ENCODE assay signal across 1 fruit fly cellular context in genomic region chr2L:8579886-8580285, dm6.
TF ChIP-seq lines count a peak whose summit lies in the region.

No protein-coding gene starts in this region.

TF ChIP-seq in whole organism, embryonic, 481 proteins besides CTCF, POLR2A, EP300 and RAD21 (continued from another document and continues in another):
- TF ChIP-seq CG18476 (GFP tag; optimal IDR thresholded peaks at IDR 0.05; lab: Kevin White, UChicago): no peak
- TF ChIP-seq Sry-δ (GFP tag; optimal IDR thresholded peaks at IDR 0.05; lab: Kevin White, UChicago): no peak
- TF ChIP-seq Dfd (GFP tag; optimal IDR thresholded peaks at IDR 0.05; lab: Kevin White, UChicago): no peak
- no peak for TF ChIP-seq CG10366 (GFP tag; IDR thresholded peaks at IDR 0.05; lab: Robert Waterston, UW)
- TF ChIP-seq fru (optimal IDR thresholded peaks at IDR 0.05; lab: Kevin White, UChicago): no peak
- no peak for TF ChIP-seq lov (optimal IDR thresholded peaks at IDR 0.05; lab: Kevin White, UChicago)
- TF ChIP-seq lov (GFP tag; IDR thresholded peaks at IDR 0.05; lab: Robert Waterston, UW): no peak
- no peak for TF ChIP-seq CG6175 (GFP tag; IDR thresholded peaks at IDR 0.05; lab: Robert Waterston, UW)
- TF ChIP-seq Rx (GFP tag; IDR thresholded peaks at IDR 0.05; lab: Robert Waterston, UW): no peak
- TF ChIP-seq usp (GFP tag; optimal IDR thresholded peaks at IDR 0.05; lab: Kevin White, UChicago): no peak
- TF ChIP-seq CG10654 (GFP tag; optimal IDR thresholded peaks at IDR 0.05; lab: Kevin White, UChicago): no peak
- no peak for TF ChIP-seq pan (optimal IDR thresholded peaks at IDR 0.05; lab: Kevin White, UChicago)
- no peak for TF ChIP-seq pan (GFP tag; optimal IDR thresholded peaks at IDR 0.05 in 1 of 2, IDR thresholded peaks at IDR 0.05 in 1 of 2)
- no peak for TF ChIP-seq Hey (tag; optimal IDR thresholded peaks at IDR 0.05; lab: Kevin White, UChicago)
- no peak for TF ChIP-seq Deaf1 (tag; optimal IDR thresholded peaks at IDR 0.05; lab: Kevin White, UChicago)
- no peak for TF ChIP-seq CG30403 (GFP tag; optimal IDR thresholded peaks at IDR 0.05; lab: Kevin White, UChicago)
- peak; percentile 5 for TF ChIP-seq unpg (GFP tag; optimal IDR thresholded peaks at IDR 0.05; lab: Kevin White, UChicago)
- TF ChIP-seq nerfin-2 (GFP tag; IDR thresholded peaks at IDR 0.05; lab: Robert Waterston, UW; ENCODE audit: partially characterized antibody): no peak
- no peak for TF ChIP-seq rib (GFP tag; IDR thresholded peaks at IDR 0.05; lab: Robert Waterston, UW)
- no peak for TF ChIP-seq sr (GFP tag; IDR thresholded peaks at IDR 0.05; lab: Robert Waterston, UW)
- no peak for TF ChIP-seq CG3407 (GFP tag; optimal IDR thresholded peaks at IDR 0.05; lab: Kevin White, UChicago)
- TF ChIP-seq Ptx1 (GFP tag; IDR thresholded peaks at IDR 0.05; lab: Robert Waterston, UW): no peak
- no peak for TF ChIP-seq zen (tag; optimal IDR thresholded peaks at IDR 0.05; lab: Kevin White, UChicago)
- TF ChIP-seq bab2 (GFP tag; optimal IDR thresholded peaks at IDR 0.05; lab: Kevin White, UChicago): no peak
- no peak for TF ChIP-seq h (optimal IDR thresholded peaks at IDR 0.05; lab: Kevin White, UChicago)
- TF ChIP-seq Tbp (GFP tag; optimal IDR thresholded peaks at IDR 0.05; lab: Kevin White, UChicago): no peak
- TF ChIP-seq vvl (GFP tag; IDR thresholded peaks at IDR 0.05; lab: Robert Waterston, UW): no peak
- no peak for TF ChIP-seq jigr1 (GFP tag; IDR thresholded peaks at IDR 0.05; lab: Robert Waterston, UW)
- no peak for TF ChIP-seq CG6854 (GFP tag; optimal IDR thresholded peaks at IDR 0.05; lab: Kevin White, UChicago)
- no peak for TF ChIP-seq Xrp1 (GFP tag; IDR thresholded peaks at IDR 0.05; lab: Robert Waterston, UW)
- peak; percentile 13 for TF ChIP-seq CG7839 (tag; optimal IDR thresholded peaks at IDR 0.05; lab: Kevin White, UChicago)
- no peak for TF ChIP-seq CG13287 (GFP tag; IDR thresholded peaks at IDR 0.05; lab: Robert Waterston, UW; ENCODE audit: partially characterized antibody)
- no peak for TF ChIP-seq mam (GFP tag; optimal IDR thresholded peaks at IDR 0.05; lab: Kevin White, UChicago)
- no peak for TF ChIP-seq D (optimal IDR thresholded peaks at IDR 0.05; lab: Kevin White, UChicago)
- TF ChIP-seq D (GFP tag; optimal IDR thresholded peaks at IDR 0.05; lab: Kevin White, UChicago): no peak
- TF ChIP-seq trem (tag; optimal IDR thresholded peaks at IDR 0.05; lab: Kevin White, UChicago): peak; percentile 14
- TF ChIP-seq CG15514 (GFP tag; optimal IDR thresholded peaks at IDR 0.05; lab: Kevin White, UChicago): no peak
- no peak for TF ChIP-seq vfl (GFP tag; optimal IDR thresholded peaks at IDR 0.05; lab: Kevin White, UChicago)
- TF ChIP-seq CG14710 (tag; optimal IDR thresholded peaks at IDR 0.05; lab: Kevin White, UChicago): peak; percentile 17
- no peak for TF ChIP-seq Nf-YB (GFP tag; optimal IDR thresholded peaks at IDR 0.05; lab: Kevin White, UChicago)
- TF ChIP-seq abd-A (tag; optimal IDR thresholded peaks at IDR 0.05; lab: Kevin White, UChicago): no peak
- no peak for TF ChIP-seq chn (GFP tag; optimal IDR thresholded peaks at IDR 0.05; lab: Kevin White, UChicago)
- no peak for TF ChIP-seq cad (GFP tag; optimal IDR thresholded peaks at IDR 0.05; lab: Kevin White, UChicago)
- no peak for TF ChIP-seq CG2889 (GFP tag; IDR thresholded peaks at IDR 0.05; lab: Robert Waterston, UW)
- TF ChIP-seq org-1 (GFP tag; optimal IDR thresholded peaks at IDR 0.05; lab: Kevin White, UChicago): no peak
- peak; percentile 44 for TF ChIP-seq Blimp-1 (GFP tag; optimal IDR thresholded peaks at IDR 0.05; lab: Kevin White, UChicago)
- no peak for TF ChIP-seq GATAe (GFP tag; conservative IDR thresholded peaks at IDR 0.05; lab: Robert Waterston, UW)
- TF ChIP-seq CG9797 (GFP tag; optimal IDR thresholded peaks at IDR 0.05; lab: Kevin White, UChicago): no peak
- peak; percentile 3 for TF ChIP-seq phol (tag; optimal IDR thresholded peaks at IDR 0.05; lab: Kevin White, UChicago)
- no peak for TF ChIP-seq Oli (tag; optimal IDR thresholded peaks at IDR 0.05; lab: Kevin White, UChicago)
- no peak for TF ChIP-seq CG8478 (optimal IDR thresholded peaks at IDR 0.05; lab: Kevin White, UChicago)
- no peak for TF ChIP-seq CG12236 (GFP tag; optimal IDR thresholded peaks at IDR 0.05; lab: Kevin White, UChicago)
- TF ChIP-seq ato (GFP tag; IDR thresholded peaks at IDR 0.05; lab: Robert Waterston, UW; ENCODE audit: partially characterized antibody): no peak
- TF ChIP-seq CG4328 (GFP tag; optimal IDR thresholded peaks at IDR 0.05; lab: Kevin White, UChicago): no peak
- no peak for TF ChIP-seq NK7.1 (GFP tag; optimal IDR thresholded peaks at IDR 0.05; lab: Kevin White, UChicago)
- no peak for TF ChIP-seq wor (GFP tag; IDR thresholded peaks at IDR 0.05; lab: Robert Waterston, UW)
- no peak for TF ChIP-seq CG31365 (tag; optimal IDR thresholded peaks at IDR 0.05; lab: Kevin White, UChicago)
- TF ChIP-seq pfk (GFP tag; optimal IDR thresholded peaks at IDR 0.05; lab: Kevin White, UChicago): no peak
- no peak for TF ChIP-seq Dbx (GFP tag; IDR thresholded peaks at IDR 0.05; lab: Robert Waterston, UW)
- no peak for TF ChIP-seq ase (GFP tag; IDR thresholded peaks at IDR 0.05; lab: Robert Waterston, UW)
- TF ChIP-seq CG10959 (GFP tag; IDR thresholded peaks at IDR 0.05; lab: Robert Waterston, UW): no peak
- TF ChIP-seq CG9215 (GFP tag; IDR thresholded peaks at IDR 0.05; lab: Robert Waterston, UW): no peak
- no peak for TF ChIP-seq CG11093 (GFP tag; IDR thresholded peaks at IDR 0.05; lab: Robert Waterston, UW)
- no peak for TF ChIP-seq CG17612 (GFP tag; IDR thresholded peaks at IDR 0.05; lab: Robert Waterston, UW)
- TF ChIP-seq CG18262 (tag; optimal IDR thresholded peaks at IDR 0.05; lab: Kevin White, UChicago): peak; percentile 48
- no peak for TF ChIP-seq Hand (GFP tag; optimal IDR thresholded peaks at IDR 0.05; lab: Kevin White, UChicago)
- peak; percentile 21 for TF ChIP-seq CG12391 (tag; optimal IDR thresholded peaks at IDR 0.05; lab: Kevin White, UChicago)
- TF ChIP-seq CG14014 (GFP tag; IDR thresholded peaks at IDR 0.05; lab: Robert Waterston, UW): no peak
- no peak for TF ChIP-seq ara (GFP tag; IDR thresholded peaks at IDR 0.05; lab: Robert Waterston, UW)
- TF ChIP-seq CG2712 (tag; optimal IDR thresholded peaks at IDR 0.05; lab: Kevin White, UChicago): peak; percentile 32
- TF ChIP-seq CG7745 (tag; optimal IDR thresholded peaks at IDR 0.05; lab: Kevin White, UChicago): no peak
- no peak for TF ChIP-seq cas (GFP tag; IDR thresholded peaks at IDR 0.05; lab: Robert Waterston, UW)
- no peak for TF ChIP-seq CG18011 (GFP tag; optimal IDR thresholded peaks at IDR 0.05; lab: Kevin White, UChicago)
- no peak for TF ChIP-seq NFAT (GFP tag; IDR thresholded peaks at IDR 0.05; lab: Robert Waterston, UW)
- no peak for TF ChIP-seq CG10321 (GFP tag; IDR thresholded peaks at IDR 0.05; lab: Robert Waterston, UW)
- no peak for TF ChIP-seq pum (GFP tag; optimal IDR thresholded peaks at IDR 0.05; lab: Kevin White, UChicago)
- no peak for TF ChIP-seq sna (GFP tag; IDR thresholded peaks at IDR 0.05; lab: Robert Waterston, UW; ENCODE audit: partially characterized antibody)
- TF ChIP-seq Hr3 (GFP tag; optimal IDR thresholded peaks at IDR 0.05; lab: Kevin White, UChicago): no peak
- TF ChIP-seq Optix (GFP tag; IDR thresholded peaks at IDR 0.05; lab: Robert Waterston, UW): no peak
- TF ChIP-seq PHDP (tag; optimal IDR thresholded peaks at IDR 0.05; lab: Kevin White, UChicago): no peak
- TF ChIP-seq Lim3 (GFP tag; IDR thresholded peaks at IDR 0.05; lab: Robert Waterston, UW): no peak
- TF ChIP-seq CG42726 (GFP tag; IDR thresholded peaks at IDR 0.05; lab: Robert Waterston, UW; ENCODE audit: partially characterized antibody): no peak
- TF ChIP-seq Chrac-16 (GFP tag; optimal IDR thresholded peaks at IDR 0.05; lab: Kevin White, UChicago): no peak
- no peak for TF ChIP-seq Ets65A (GFP tag; lab: Kevin White, UChicago)
- TF ChIP-seq nom (GFP tag; optimal IDR thresholded peaks at IDR 0.05; lab: Kevin White, UChicago): no peak
- TF ChIP-seq onecut (GFP tag; IDR thresholded peaks at IDR 0.05; lab: Robert Waterston, UW): no peak
- TF ChIP-seq Sox102F (GFP tag; optimal IDR thresholded peaks at IDR 0.05; lab: Kevin White, UChicago): peak; percentile 18
- TF ChIP-seq CG17361 (GFP tag; IDR thresholded peaks at IDR 0.05; lab: Robert Waterston, UW): 0 out of 3 replicates have a peak, but pooled peaks have one; percentile 24
- TF ChIP-seq CG6683 (GFP tag; optimal IDR thresholded peaks at IDR 0.05; lab: Kevin White, UChicago): no peak
- no peak for TF ChIP-seq dpn (GFP tag; optimal IDR thresholded peaks at IDR 0.05; lab: Kevin White, UChicago)
- TF ChIP-seq Hmx (GFP tag; optimal IDR thresholded peaks at IDR 0.05; lab: Kevin White, UChicago): no peak
- no peak for TF ChIP-seq CG2120 (GFP tag; optimal IDR thresholded peaks at IDR 0.05; lab: Kevin White, UChicago)
- TF ChIP-seq cato (GFP tag; optimal IDR thresholded peaks at IDR 0.05; lab: Kevin White, UChicago; ENCODE audit: borderline replicate concordance): no peak
- no peak for TF ChIP-seq CG7786 (GFP tag; optimal IDR thresholded peaks at IDR 0.05; lab: Kevin White, UChicago)
- TF ChIP-seq CG1792 (GFP tag; optimal IDR thresholded peaks at IDR 0.05; lab: Kevin White, UChicago): no peak
- no peak for TF ChIP-seq Six4 (GFP tag; optimal IDR thresholded peaks at IDR 0.05; lab: Kevin White, UChicago)
- no peak for TF ChIP-seq Dp (GFP tag; optimal IDR thresholded peaks at IDR 0.05; lab: Kevin White, UChicago)
- TF ChIP-seq unc-4 (GFP tag; IDR thresholded peaks at IDR 0.05; lab: Robert Waterston, UW; ENCODE audit: partially characterized antibody): no peak
- no peak for TF ChIP-seq amos (GFP tag; IDR thresholded peaks at IDR 0.05; lab: Robert Waterston, UW; ENCODE audit: partially characterized antibody)
- TF ChIP-seq Opbp (GFP tag; IDR thresholded peaks at IDR 0.05; lab: Robert Waterston, UW; ENCODE audit: partially characterized antibody): no peak
- no peak for TF ChIP-seq CG33557 (GFP tag; optimal IDR thresholded peaks at IDR 0.05; lab: Kevin White, UChicago)
- no peak for TF ChIP-seq CG8765 (GFP tag; IDR thresholded peaks at IDR 0.05; lab: Robert Waterston, UW)
- no peak for TF ChIP-seq CG11723 (GFP tag; optimal IDR thresholded peaks at IDR 0.05; lab: Kevin White, UChicago)
- no peak for TF ChIP-seq E2f2 (GFP tag; IDR thresholded peaks at IDR 0.05; lab: Robert Waterston, UW)
- peak; percentile 17 for TF ChIP-seq CG11504 (tag; optimal IDR thresholded peaks at IDR 0.05; lab: Kevin White, UChicago)
- TF ChIP-seq CrebB (tag; optimal IDR thresholded peaks at IDR 0.05; lab: Kevin White, UChicago): no peak
- TF ChIP-seq ac (GFP tag; optimal IDR thresholded peaks at IDR 0.05; lab: Kevin White, UChicago): no peak
- TF ChIP-seq tna (GFP tag; IDR thresholded peaks at IDR 0.05; lab: Robert Waterston, UW; ENCODE audit: partially characterized antibody): no peak
- TF ChIP-seq psq (GFP tag; optimal IDR thresholded peaks at IDR 0.05; lab: Kevin White, UChicago): no peak
- no peak for TF ChIP-seq CG3065 (GFP tag; optimal IDR thresholded peaks at IDR 0.05; lab: Kevin White, UChicago)
- TF ChIP-seq CG17802 (tag; optimal IDR thresholded peaks at IDR 0.05; lab: Kevin White, UChicago): no peak
- TF ChIP-seq CG6272 (GFP tag; IDR thresholded peaks at IDR 0.05; lab: Robert Waterston, UW): no peak
- TF ChIP-seq grau (tag; optimal IDR thresholded peaks at IDR 0.05; lab: Kevin White, UChicago): no peak
- no peak for TF ChIP-seq Lpt (GFP tag; optimal IDR thresholded peaks at IDR 0.05; lab: Kevin White, UChicago)
- no peak for TF ChIP-seq YL-1 (GFP tag; optimal IDR thresholded peaks at IDR 0.05; lab: Kevin White, UChicago)
- TF ChIP-seq Mrtf (GFP tag; IDR thresholded peaks at IDR 0.05; lab: Robert Waterston, UW): no peak
- no peak for TF ChIP-seq maf-S (GFP tag; optimal IDR thresholded peaks at IDR 0.05; lab: Kevin White, UChicago)
- TF ChIP-seq CG31441 (GFP tag; IDR thresholded peaks at IDR 0.05; lab: Robert Waterston, UW): peak; percentile 25; the same call in 1 of the 2 replicates
- TF ChIP-seq CG10979 (tag; optimal IDR thresholded peaks at IDR 0.05; lab: Kevin White, UChicago): peak; percentile 41
- no peak for TF ChIP-seq br (optimal IDR thresholded peaks at IDR 0.05; lab: Kevin White, UChicago)
- TF ChIP-seq Dek (tag; optimal IDR thresholded peaks at IDR 0.05; lab: Kevin White, UChicago): no peak
- no peak for TF ChIP-seq CG6765 (GFP tag; optimal IDR thresholded peaks at IDR 0.05; lab: Kevin White, UChicago)
- TF ChIP-seq ro (GFP tag; IDR thresholded peaks at IDR 0.05; lab: Robert Waterston, UW): no peak
- TF ChIP-seq kay (GFP tag; optimal IDR thresholded peaks at IDR 0.05; lab: Kevin White, UChicago): no peak
- no peak for TF ChIP-seq Aef1 (GFP tag; IDR thresholded peaks at IDR 0.05; lab: Robert Waterston, UW)
- peak; percentile 17 for TF ChIP-seq fd96Cb (tag; optimal IDR thresholded peaks at IDR 0.05; lab: Kevin White, UChicago)
- peak in 1 of 2 experiments; percentile 56 for TF ChIP-seq bsh (GFP tag; optimal IDR thresholded peaks at IDR 0.05; lab: Kevin White, UChicago)
- TF ChIP-seq row (GFP tag; IDR thresholded peaks at IDR 0.05; lab: Robert Waterston, UW): peak; percentile 28; the same call in 2 of the 3 replicates
- no peak for TF ChIP-seq kah (GFP tag; optimal IDR thresholded peaks at IDR 0.05; lab: Kevin White, UChicago)
- TF ChIP-seq ranshi (GFP tag; IDR thresholded peaks at IDR 0.05; lab: Robert Waterston, UW): no peak
- no peak for TF ChIP-seq ap (GFP tag; IDR thresholded peaks at IDR 0.05; lab: Robert Waterston, UW)
- no peak for TF ChIP-seq CG1024 (GFP tag; IDR thresholded peaks at IDR 0.05; lab: Robert Waterston, UW)
- no peak for TF ChIP-seq knrl (GFP tag; IDR thresholded peaks at IDR 0.05; lab: Robert Waterston, UW; ENCODE audit: partially characterized antibody)
- no peak for TF ChIP-seq CG7357 (GFP tag; IDR thresholded peaks at IDR 0.05; lab: Robert Waterston, UW)
- TF ChIP-seq Ravus (GFP tag; IDR thresholded peaks at IDR 0.05; lab: Robert Waterston, UW): no peak
- no peak for TF ChIP-seq seq (GFP tag; IDR thresholded peaks at IDR 0.05; lab: Robert Waterston, UW)
- TF ChIP-seq CG3163 (GFP tag; optimal IDR thresholded peaks at IDR 0.05; lab: Kevin White, UChicago): no peak
- TF ChIP-seq CG10267 (tag; optimal IDR thresholded peaks at IDR 0.05; lab: Kevin White, UChicago): no peak
- TF ChIP-seq CkIIα-i1 (GFP tag; IDR thresholded peaks at IDR 0.05; lab: Robert Waterston, UW): no peak
- no peak for TF ChIP-seq Sox100B (GFP tag; optimal IDR thresholded peaks at IDR 0.05; lab: Kevin White, UChicago)
- no peak for TF ChIP-seq CG1529 (GFP tag; optimal IDR thresholded peaks at IDR 0.05; lab: Kevin White, UChicago)
